In the genomic region with DNA sequence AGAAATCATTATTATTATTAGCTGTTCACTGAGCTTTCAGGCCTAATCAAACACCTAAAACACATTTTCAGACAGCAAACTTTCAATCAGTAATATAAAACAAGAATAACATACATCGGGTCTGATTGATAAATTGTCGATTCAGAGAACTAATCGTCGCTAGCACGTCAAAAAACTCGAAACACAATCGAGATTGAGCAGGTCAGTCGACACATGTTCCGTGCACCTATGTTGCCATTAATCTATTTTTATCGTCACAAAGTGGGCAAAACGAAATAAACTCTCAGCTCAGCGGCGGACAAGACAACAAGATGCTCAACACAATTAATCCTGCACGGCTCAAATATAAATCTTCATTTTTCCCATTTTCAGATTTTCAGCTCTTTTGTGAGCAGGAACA, we compare ENCODE assay signal across 2 worm cellular contexts.
TF ChIP-seq lines count a peak whose summit lies in the region.

No protein-coding gene starts in this region.

TF ChIP-seq in whole organism, L1 larva, 84 proteins besides CTCF, POLR2A, EP300 and RAD21:
- TF ChIP-seq dsc-1 (tag; optimal IDR thresholded peaks at IDR 0.05; lab: Kevin White, UChicago) (peak; percentile 10), nhr-19 (GFP tag; conservative IDR thresholded peaks at IDR 0.05; lab: Robert Waterston, UW) (peak; percentile 26; the same call in 1 of the 2 replicates), rnt-1 (tag; optimal IDR thresholded peaks at IDR 0.05; lab: Kevin White, UChicago) (peak; percentile 68), xbp-1 (tag; optimal IDR thresholded peaks at IDR 0.05; lab: Kevin White, UChicago) (no peak), lin-39 (tag; optimal IDR thresholded peaks at IDR 0.05; lab: Kevin White, UChicago) (peak; percentile 3), mdl-1 (tag; optimal IDR thresholded peaks at IDR 0.05; lab: Kevin White, UChicago) (no peak), nhr-71 (tag; optimal IDR thresholded peaks at IDR 0.05; lab: Kevin White, UChicago) (peak; percentile 45), lin-14 (GFP tag; optimal IDR thresholded peaks at IDR 0.05; lab: Kevin White, UChicago) (peak; percentile 38)
TF ChIP-seq in whole organism, L1 larva: peak in this region for 6.

TF ChIP-seq in whole organism, mixed stage, embryonic, 35 proteins besides CTCF, POLR2A, EP300 and RAD21:
- TF ChIP-seq hlh-1 (tag; optimal IDR thresholded peaks at IDR 0.05; lab: Kevin White, UChicago) (peak; percentile 62), bed-3 (GFP tag; optimal IDR thresholded peaks at IDR 0.05; lab: Kevin White, UChicago) (no peak), lin-32 (GFP tag; optimal IDR thresholded peaks at IDR 0.05; lab: Kevin White, UChicago) (no peak), drap-1 (GFP tag; optimal IDR thresholded peaks at IDR 0.05; lab: Kevin White, UChicago) (no peak), mls-2 (tag; optimal IDR thresholded peaks at IDR 0.05; lab: Kevin White, UChicago) (no peak), lsy-2 (tag; optimal IDR thresholded peaks at IDR 0.05; lab: Kevin White, UChicago) (no peak)
